Fruit fly (Drosophila melanogaster): ENCODE results near the gene CG43153.

dm6 chr2L:11519532-11519931 lies 3.0 kb downstream of the CG43153 start, which contains the start of gene CG14929:
- no peak for TF ChIP-seq CG5204 (GFP tag; optimal IDR thresholded peaks at IDR 0.05)
- TF ChIP-seq CG7101 (tag; optimal IDR thresholded peaks at IDR 0.05): no peak
- no peak for TF ChIP-seq CG7045 (GFP tag; optimal IDR thresholded peaks at IDR 0.05)
- TF ChIP-seq cic (GFP tag; optimal IDR thresholded peaks at IDR 0.05): no peak
- TF ChIP-seq CG11617 (GFP tag; optimal IDR thresholded peaks at IDR 0.05): no peak
- no peak for TF ChIP-seq kay (GFP tag; ENCODE audit: borderline replicate concordance)
- TF ChIP-seq CG12768 (GFP tag; optimal IDR thresholded peaks at IDR 0.05): no peak
- no peak for TF ChIP-seq tj (GFP tag; optimal IDR thresholded peaks at IDR 0.05)
- TF ChIP-seq pad (GFP tag; optimal IDR thresholded peaks at IDR 0.05): no peak
- no peak for TF ChIP-seq bab1 (GFP tag; optimal IDR thresholded peaks at IDR 0.05)
- TF ChIP-seq Mnt (GFP tag; optimal IDR thresholded peaks at IDR 0.05): no peak

Data from whole organism, adult.